Worm (Caenorhabditis elegans): ENCODE data around the gene clec-218.

Gene clec-218

ce11 chrV:8307013-8307412 lies 729 bp upstream of the clec-218 start:
- TF ChIP-seq alr-1 (tag; optimal IDR thresholded peaks at IDR 0.05) (no peak), snpc-4 (tag; optimal IDR thresholded peaks at IDR 0.05) (no peak), fos-1 (tag; optimal IDR thresholded peaks at IDR 0.05) (peak; percentile 60), sma-9 (GFP tag; optimal IDR thresholded peaks at IDR 0.05) (no peak), sma-9 (tag; optimal IDR thresholded peaks at IDR 0.05) (no peak), crh-2 (tag; optimal IDR thresholded peaks at IDR 0.05) (peak; percentile 37), R02D3.7 (tag; optimal IDR thresholded peaks at IDR 0.05) (no peak), ztf-1 (GFP tag; conservative IDR thresholded peaks at IDR 0.05) (no peak), nhr-25 (tag; optimal IDR thresholded peaks at IDR 0.05) (no peak), unc-39 (tag; optimal IDR thresholded peaks at IDR 0.05) (no peak), ztf-4 (tag; optimal IDR thresholded peaks at IDR 0.05) (no peak)

- TF ChIP-seq aly-2 (tag; optimal IDR thresholded peaks at IDR 0.05) (no peak), unc-39 (tag; optimal IDR thresholded peaks at IDR 0.05) (no peak), Y55F3AM.14 (GFP tag; optimal IDR thresholded peaks at IDR 0.05) (no peak), lin-11 (tag; optimal IDR thresholded peaks at IDR 0.05) (no peak), R02D3.7 (tag; optimal IDR thresholded peaks at IDR 0.05) (no peak), unc-55 (GFP tag; optimal IDR thresholded peaks at IDR 0.05) (no peak), ama-1 (optimal IDR thresholded peaks at IDR 0.05) (no peak), alr-1 (tag; optimal IDR thresholded peaks at IDR 0.05) (no peak), crh-2 (tag; optimal IDR thresholded peaks at IDR 0.05) (no peak)
Observed at ce11 chrV:8311210-8311609, 3.5 kb downstream of the clec-218 start, which contains the start of gene W02D7.12. Gene W02D7.12 (plus strand): TSS chrV:8311510.

DNA sequence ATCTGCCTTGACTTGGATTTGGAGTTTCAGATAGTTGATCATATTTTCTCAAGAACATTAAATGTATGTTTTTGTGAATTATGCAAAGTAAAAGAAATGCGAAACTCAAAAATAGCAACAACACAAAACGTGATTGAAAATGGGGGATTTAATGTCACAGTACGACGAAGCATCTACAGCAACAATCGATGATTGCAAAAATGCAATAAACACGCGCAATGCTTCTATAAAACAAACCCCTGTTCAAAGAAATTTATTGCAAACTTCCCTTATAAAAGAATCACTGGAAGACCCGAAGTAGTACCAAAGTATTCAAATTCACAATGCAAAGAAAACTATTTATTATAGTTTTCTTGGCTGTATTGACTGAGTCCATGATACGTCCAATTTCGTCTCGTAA lies 10.4 kb downstream of the clec-218 start, which contains the start of gene clec-219:
clec-219 (plus strand) TSS at position 301 of the 400 bp plus-strand sequence.
- TF ChIP-seq R02D3.7 (tag; optimal IDR thresholded peaks at IDR 0.05) (no peak), unc-62 (GFP tag; optimal IDR thresholded peaks at IDR 0.05) (no peak), unc-55 (GFP tag; optimal IDR thresholded peaks at IDR 0.05) (no peak)

DNA sequence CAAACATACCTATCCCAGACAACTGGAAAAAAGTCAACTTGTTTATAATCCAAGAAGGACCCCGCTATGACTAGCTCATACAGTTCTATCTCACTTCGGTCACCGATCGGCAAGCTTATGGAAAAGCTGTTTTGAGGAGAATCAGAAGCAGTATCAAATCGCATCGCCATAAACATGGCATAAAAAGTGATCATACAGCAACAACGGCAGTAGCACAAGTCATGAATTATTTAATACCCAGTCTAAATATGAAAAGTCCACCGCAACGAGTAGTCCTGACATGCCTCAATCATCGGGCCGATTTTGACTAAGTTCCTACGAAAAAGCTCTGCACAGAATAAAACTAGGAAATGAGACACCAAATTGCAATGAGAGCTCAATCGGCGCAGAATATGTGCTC lies 15.8 kb downstream of the clec-218 start:
- TF ChIP-seq blmp-1 (tag; optimal IDR thresholded peaks at IDR 0.05; ENCODE audit: insufficient read depth) (no peak), ztf-11 (tag; optimal IDR thresholded peaks at IDR 0.05) (no peak), lin-11 (tag; optimal IDR thresholded peaks at IDR 0.05) (no peak), nhr-23 (tag; optimal IDR thresholded peaks at IDR 0.05) (no peak), unc-39 (tag; optimal IDR thresholded peaks at IDR 0.05) (no peak), mab-5 (tag; optimal IDR thresholded peaks at IDR 0.05) (no peak), lsy-2 (tag; optimal IDR thresholded peaks at IDR 0.05) (no peak), sem-4 (tag; optimal IDR thresholded peaks at IDR 0.05) (no peak), sma-3 (GFP tag; optimal IDR thresholded peaks at IDR 0.05) (no peak), C34F6.9 (tag; optimal IDR thresholded peaks at IDR 0.05) (no peak), elt-1 (tag; optimal IDR thresholded peaks at IDR 0.05) (no peak), nhr-21 (tag; optimal IDR thresholded peaks at IDR 0.05) (no peak)

DNA sequence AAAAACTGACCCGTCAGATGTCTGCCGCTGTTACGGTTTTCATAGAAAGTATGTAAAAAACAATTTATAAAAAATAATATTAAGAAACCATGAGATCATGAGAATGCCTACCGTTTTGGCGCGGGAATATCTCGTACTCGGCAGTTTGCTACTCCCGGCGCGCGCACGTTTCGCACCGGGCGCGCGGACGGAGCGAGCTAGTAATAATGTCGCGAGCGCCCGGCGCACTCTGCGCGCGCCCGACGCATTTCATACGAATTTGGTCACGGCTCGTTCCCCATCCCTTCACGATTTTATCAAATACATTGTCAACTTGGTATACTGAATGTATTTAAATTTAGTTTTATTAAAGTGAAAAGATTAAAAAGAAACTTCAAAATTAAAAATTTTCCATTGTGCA lies 18.2 kb downstream of the clec-218 start:
- TF ChIP-seq mdl-1 (tag; optimal IDR thresholded peaks at IDR 0.05) (no peak), nhr-10 (tag; optimal IDR thresholded peaks at IDR 0.05) (no peak), nhr-237 (tag; optimal IDR thresholded peaks at IDR 0.05) (no peak), R02D3.7 (tag; optimal IDR thresholded peaks at IDR 0.05) (no peak), ceh-16 (tag; optimal IDR thresholded peaks at IDR 0.05) (no peak), aly-2 (tag; optimal IDR thresholded peaks at IDR 0.05) (no peak), fos-1 (tag; optimal IDR thresholded peaks at IDR 0.05) (no peak), mab-5 (tag; optimal IDR thresholded peaks at IDR 0.05) (no peak)

- TF ChIP-seq Y55F3AM.14 (GFP tag; optimal IDR thresholded peaks at IDR 0.05) (no peak), ztf-1 (GFP tag; conservative IDR thresholded peaks at IDR 0.05) (no peak), mdl-1 (tag; optimal IDR thresholded peaks at IDR 0.05) (no peak), nhr-12 (tag; optimal IDR thresholded peaks at IDR 0.05) (no peak), crh-2 (tag; optimal IDR thresholded peaks at IDR 0.05) (no peak), nhr-77 (tag; optimal IDR thresholded peaks at IDR 0.05) (no peak), lin-11 (tag; optimal IDR thresholded peaks at IDR 0.05) (no peak), R02D3.7 (tag; optimal IDR thresholded peaks at IDR 0.05) (no peak), snpc-4 (tag; optimal IDR thresholded peaks at IDR 0.05) (no peak), ztf-11 (tag; optimal IDR thresholded peaks at IDR 0.05) (no peak), peb-1 (tag; optimal IDR thresholded peaks at IDR 0.05) (no peak), unc-55 (GFP tag; optimal IDR thresholded peaks at IDR 0.05) (no peak), sem-4 (tag; optimal IDR thresholded peaks at IDR 0.05) (no peak), mbf-1 (tag; optimal IDR thresholded peaks at IDR 0.05) (no peak), C34F6.9 (tag; optimal IDR thresholded peaks at IDR 0.05) (no peak), alr-1 (tag; optimal IDR thresholded peaks at IDR 0.05) (no peak), ceh-82 (tag; optimal IDR thresholded peaks at IDR 0.05) (no peak), skn-1 (tag; optimal IDR thresholded peaks at IDR 0.05) (no peak), dmd-4 (tag; optimal IDR thresholded peaks at IDR 0.05) (no peak), nhr-25 (tag; optimal IDR thresholded peaks at IDR 0.05) (no peak)
Observed at ce11 chrV:8327080-8327479, 19.3 kb downstream of the clec-218 start.

Data from whole organism, L2 larva.